Worm (Caenorhabditis elegans) whole organism, L2 larva: ENCODE measurements around the gene C49F8.3.

Experiments used
- C34F6.9 ChIP-seq: fragments of 150-350 bp; optimal IDR thresholded peaks from 2 replicates; lab custom pipeline; 2014; ENCODE audit warnings: missing biosample characterization, missing genetic modification characterization
- F13H6.1 ChIP-seq: sonication (generic microtip); optimal IDR thresholded peaks from 2 replicates; lab custom pipeline; 2016; ENCODE audit warnings: missing genetic modification characterization, missing compliant biosample characterization
- R02D3.7 ChIP-seq: fragments of 150-350 bp; optimal IDR thresholded peaks from 2 replicates; lab custom pipeline; 2014; ENCODE audit warnings: missing biosample characterization, missing genetic modification characterization
- alr-1 ChIP-seq: fragments of 150-350 bp; optimal IDR thresholded peaks from 2 replicates; lab custom pipeline; 2014; ENCODE audit warnings: missing biosample characterization, missing genetic modification characterization
- aly-2 ChIP-seq: fragments of 150-350 bp; optimal IDR thresholded peaks from 2 replicates; lab custom pipeline; 2014; ENCODE audit warnings: missing biosample characterization, missing genetic modification characterization
- ama-1 ChIP-seq: fragments of 150-350 bp; optimal IDR thresholded peaks from 2 replicates; lab custom pipeline; 2018; ENCODE audit warnings: inconsistent platforms
- blmp-1 ChIP-seq: sonication (generic microtip); optimal IDR thresholded peaks from 2 replicates; lab custom pipeline; 2017; ENCODE audit warnings: missing genetic modification characterization, mild to moderate bottlenecking, missing compliant biosample characterization, antibody characterized with exemption, moderate library complexity; ENCODE audit not compliant: insufficient read depth
- ceh-16 ChIP-seq: fragments of 150-350 bp; optimal IDR thresholded peaks from 2 replicates; lab custom pipeline; 2014; ENCODE audit warnings: missing biosample characterization, missing genetic modification characterization
- crh-2 ChIP-seq: sonication (generic microtip); optimal IDR thresholded peaks from 2 replicates; lab custom pipeline; 2017; ENCODE audit warnings: missing biosample characterization, missing genetic modification characterization
- dmd-4 ChIP-seq: sonication (generic microtip); optimal IDR thresholded peaks from 2 replicates; lab custom pipeline; 2017; ENCODE audit warnings: missing biosample characterization, missing genetic modification characterization
- elt-1 ChIP-seq: fragments of 150-350 bp; optimal IDR thresholded peaks from 2 replicates; lab custom pipeline; 2014; ENCODE audit warnings: missing biosample characterization, missing genetic modification characterization
- elt-3 ChIP-seq: sonication (generic microtip); optimal IDR thresholded peaks from 2 replicates; lab custom pipeline; 2017; ENCODE audit warnings: missing biosample characterization, missing genetic modification characterization
- fos-1 ChIP-seq: fragments of 150-350 bp; optimal IDR thresholded peaks from 2 replicates; lab custom pipeline; 2014; ENCODE audit warnings: missing biosample characterization, missing genetic modification characterization
- gmeb-1 ChIP-seq: fragments of 150-350 bp; optimal IDR thresholded peaks from 2 replicates; lab custom pipeline; 2014; ENCODE audit warnings: missing biosample characterization, missing genetic modification characterization
- lin-11 ChIP-seq: fragments of 150-350 bp; sonication (generic microtip); optimal IDR thresholded peaks from 2 replicates; lab custom pipeline; 2014; ENCODE audit warnings: missing biosample characterization, missing genetic modification characterization, inconsistent platforms, mixed read lengths
- lin-39 ChIP-seq: fragments of 150-350 bp; optimal IDR thresholded peaks from 2 replicates; lab custom pipeline; 2014; ENCODE audit warnings: missing biosample characterization, missing genetic modification reagents, missing genetic modification characterization
- lsy-2 ChIP-seq, 2 experiments: fragments of 150-350 bp in 1 of 2; sonication (generic microtip) in 1 of 2; optimal IDR thresholded peaks; 2 replicates each; lab custom pipeline; 2014 to 2017; ENCODE audit warnings: missing biosample characterization in 2 of 2, missing genetic modification characterization in 2 of 2
- mab-5 ChIP-seq: fragments of 150-350 bp; optimal IDR thresholded peaks from 2 replicates; lab custom pipeline; 2014; ENCODE audit warnings: missing biosample characterization, missing genetic modification characterization
- mbf-1 ChIP-seq: sonication (generic microtip); optimal IDR thresholded peaks from 2 replicates; lab custom pipeline; 2017; ENCODE audit warnings: missing biosample characterization, missing genetic modification characterization
- mdl-1 ChIP-seq, 2 experiments: fragments of 150-350 bp in 1 of 2; sonication (generic microtip) in 1 of 2; optimal IDR thresholded peaks; 2 replicates each; lab custom pipeline; 2017; ENCODE audit warnings: missing biosample characterization in 2 of 2, missing genetic modification characterization in 2 of 2
- nhr-10 ChIP-seq: sonication (generic microtip); optimal IDR thresholded peaks from 2 replicates; lab custom pipeline; 2017; ENCODE audit warnings: missing biosample characterization, missing genetic modification characterization
- nhr-12 ChIP-seq: fragments of 150-350 bp; optimal IDR thresholded peaks from 2 replicates; lab custom pipeline; 2014; ENCODE audit warnings: missing biosample characterization, missing genetic modification characterization
- nhr-129 ChIP-seq: fragments of 150-350 bp; optimal IDR thresholded peaks from 2 replicates; lab custom pipeline; 2014; ENCODE audit warnings: missing biosample characterization, missing genetic modification characterization
- nhr-21 ChIP-seq: fragments of 150-350 bp; optimal IDR thresholded peaks from 2 replicates; lab custom pipeline; 2014; ENCODE audit warnings: missing biosample characterization, missing genetic modification characterization
- nhr-237 ChIP-seq: fragments of 150-350 bp; optimal IDR thresholded peaks from 2 replicates; lab custom pipeline; 2014; ENCODE audit warnings: missing biosample characterization, missing genetic modification characterization
- nhr-6 ChIP-seq: fragments of 150-350 bp; optimal IDR thresholded peaks from 2 replicates; lab custom pipeline; 2014; ENCODE audit warnings: missing biosample characterization, missing genetic modification characterization
- sem-4 ChIP-seq: fragments of 150-350 bp; optimal IDR thresholded peaks from 2 replicates; lab custom pipeline; 2014; ENCODE audit warnings: missing biosample characterization, missing genetic modification reagents, missing genetic modification characterization
- skn-1 ChIP-seq: sonication (generic microtip); optimal IDR thresholded peaks from 2 replicates; lab custom pipeline; 2017; ENCODE audit warnings: missing biosample characterization, missing genetic modification characterization
- sma-3 ChIP-seq: sonication (generic microtip); optimal IDR thresholded peaks from 2 replicates; lab custom pipeline; 2016; ENCODE audit warnings: missing genetic modification reagents, missing genetic modification characterization, missing compliant biosample characterization
- sma-9 ChIP-seq, 2 experiments: fragments of 150-350 bp in 1 of 2; sonication (generic microtip) in 1 of 2; optimal IDR thresholded peaks; 2 replicates each; lab custom pipeline; 2014 to 2016; ENCODE audit warnings: missing genetic modification characterization in 2 of 2, mild to moderate bottlenecking in 1 of 2, missing biosample characterization in 1 of 2, missing compliant biosample characterization in 1 of 2, missing genetic modification reagents in 1 of 2, moderate library complexity in 1 of 2
- snpc-4 ChIP-seq: fragments of 150-350 bp; optimal IDR thresholded peaks from 2 replicates; lab custom pipeline; 2014; ENCODE audit warnings: missing biosample characterization, missing genetic modification characterization
- unc-55 ChIP-seq: fragments of 150-350 bp; sonication (generic microtip); optimal IDR thresholded peaks from 3 replicates; lab custom pipeline; 2014; ENCODE audit warnings: missing biosample characterization, missing genetic modification reagents, missing genetic modification characterization
- ztf-11 ChIP-seq: sonication (generic microtip); optimal IDR thresholded peaks from 2 replicates; lab custom pipeline; 2017; ENCODE audit warnings: missing biosample characterization, missing genetic modification characterization
- ztf-4 ChIP-seq: fragments of 150-350 bp; optimal IDR thresholded peaks from 2 replicates; lab custom pipeline; 2014; ENCODE audit warnings: missing biosample characterization, missing genetic modification characterization

Gene C49F8.3

DNA sequence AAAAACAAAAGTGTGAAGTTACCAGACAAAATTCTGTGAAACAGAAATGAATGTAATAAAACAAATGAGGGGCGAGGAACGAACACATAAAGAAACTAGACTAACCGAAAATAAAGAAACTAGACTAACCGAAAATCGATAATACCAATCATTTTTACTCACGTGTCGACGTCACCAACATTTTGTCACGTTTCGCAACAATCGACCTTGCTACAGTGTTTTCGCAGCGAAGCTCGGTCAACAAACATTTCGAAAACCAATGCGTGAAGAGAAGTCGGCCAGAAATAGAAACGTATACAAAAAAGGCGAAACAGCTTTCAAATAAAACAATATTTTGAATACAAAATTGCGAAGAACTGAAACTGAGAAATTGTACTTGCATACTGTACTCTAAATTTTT lies 20.4 kb downstream of the C49F8.3 start:
- TF ChIP-seq nhr-12 (no peak), skn-1 (tag; lab: Kevin White, UChicago) (no peak), ztf-11 (tag; lab: Kevin White, UChicago) (no peak), F13H6.1 (tag; lab: Kevin White, UChicago) (no peak), nhr-129 (peak; percentile 66), crh-2 (peak; percentile 27), sma-9 (GFP tag; optimal IDR thresholded peaks at IDR 0.05; lab: Kevin White, UChicago) (peak; percentile 34), sma-9 (tag; optimal IDR thresholded peaks at IDR 0.05; lab: Kevin White, UChicago) (no peak)

DNA sequence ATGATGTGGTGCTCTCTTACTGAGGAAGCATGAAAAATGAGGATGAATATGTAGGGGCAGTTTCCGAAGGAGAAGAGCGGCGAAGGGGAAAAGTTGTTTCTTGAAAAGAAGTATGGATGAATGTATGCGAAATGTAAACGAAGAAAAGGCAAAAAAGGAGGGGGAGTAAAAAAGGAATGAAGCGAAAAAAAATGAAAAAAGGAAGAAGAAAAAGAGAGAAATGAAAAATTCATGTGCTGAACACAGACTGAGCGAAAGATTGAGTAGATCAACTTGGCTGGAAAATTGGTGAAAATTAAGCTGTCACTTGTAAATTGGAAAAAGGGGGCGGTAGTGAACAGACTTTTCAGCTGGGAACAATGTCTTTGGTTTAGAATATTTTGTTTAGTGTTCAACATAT lies 22.4 kb downstream of the C49F8.3 start, which contains the start of gene C49F8.1:
Gene C49F8.1 (minus strand): TSS at position 101 of the 400 bp plus-strand sequence.
- peak; percentile 44 for TF ChIP-seq unc-55 (GFP tag; lab: Kevin White, UChicago)
- no peak for TF ChIP-seq lin-39 (tag; lab: Kevin White, UChicago)
- TF ChIP-seq C34F6.9 (tag; lab: Kevin White, UChicago) = no peak
- TF ChIP-seq ceh-16 (tag; lab: Kevin White, UChicago) = no peak

DNA sequence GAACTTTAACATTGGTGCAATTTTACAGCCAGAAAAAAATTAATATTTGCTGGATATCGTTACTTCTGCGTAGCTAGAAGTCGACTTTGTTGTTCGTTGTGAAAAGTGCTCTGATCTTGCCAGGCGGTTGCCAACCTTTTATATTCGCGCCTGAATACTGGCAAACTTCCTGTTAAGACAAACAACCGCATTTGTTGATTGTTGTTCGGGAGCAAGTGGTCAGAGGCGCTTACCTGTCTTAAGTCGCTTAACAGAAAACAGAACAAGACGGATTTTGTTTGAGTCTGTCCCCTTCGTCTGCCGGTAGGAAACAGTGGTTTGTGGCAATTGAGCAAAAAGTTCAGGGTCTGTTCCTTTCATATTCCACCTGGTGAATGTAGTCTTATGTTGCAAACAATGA lies 24.9 kb downstream of the C49F8.3 start, which contains the start of gene C49F8.15:
Gene C49F8.15 (minus strand): TSS at position 101 of the 400 bp plus-strand sequence.
- TF ChIP-seq snpc-4 (tag; lab: Kevin White, UChicago) = no peak
- TF ChIP-seq elt-3 (tag; lab: Kevin White, UChicago) = no peak
- TF ChIP-seq mab-5 (tag; lab: Kevin White, UChicago) = no peak
- TF ChIP-seq R02D3.7 (tag; lab: Kevin White, UChicago) = no peak
- TF ChIP-seq mdl-1 (tag; optimal IDR thresholded peaks at IDR 0.05; lab: Kevin White, UChicago) = no peak
- TF ChIP-seq nhr-6 = no peak
- TF ChIP-seq mbf-1 (tag; lab: Kevin White, UChicago) = no peak
- TF ChIP-seq nhr-21 (tag; lab: Kevin White, UChicago) = no peak
- TF ChIP-seq sem-4 (tag; lab: Kevin White, UChicago) = no peak
- no peak for TF ChIP-seq gmeb-1 (tag; lab: Kevin White, UChicago)
- TF ChIP-seq sma-9 (GFP tag; optimal IDR thresholded peaks at IDR 0.05; lab: Kevin White, UChicago) = no peak
- TF ChIP-seq sma-9 (tag; optimal IDR thresholded peaks at IDR 0.05; lab: Kevin White, UChicago) = no peak
- TF ChIP-seq ama-1 = no peak
- no peak for TF ChIP-seq crh-2
- no peak for TF ChIP-seq alr-1
- TF ChIP-seq ztf-4 (tag; lab: Kevin White, UChicago) = no peak
- no peak for TF ChIP-seq lin-39 (tag; lab: Kevin White, UChicago)
- no peak for TF ChIP-seq C34F6.9 (tag; lab: Kevin White, UChicago)
- no peak for TF ChIP-seq nhr-12
- no peak for TF ChIP-seq ztf-11 (tag; lab: Kevin White, UChicago)
- TF ChIP-seq, all 48 proteins: peak for 0

DNA sequence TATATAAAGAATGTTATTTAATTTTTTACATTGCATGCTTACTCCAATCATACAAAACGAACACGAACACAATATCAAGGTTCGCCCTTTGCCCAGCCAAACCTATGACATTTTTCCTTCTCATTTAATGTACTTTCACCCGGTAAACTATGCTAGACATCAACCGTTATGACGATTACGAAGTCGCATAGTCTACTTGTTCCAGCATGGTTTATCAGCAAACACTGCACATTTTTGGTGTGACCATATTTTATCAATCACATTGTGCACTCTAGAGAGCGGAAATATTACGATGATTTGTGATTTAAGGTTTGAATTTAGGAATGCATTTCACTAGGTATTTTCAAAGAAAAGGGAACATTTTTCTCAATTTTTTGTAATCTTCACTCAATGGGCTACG lies 26.7 kb downstream of the C49F8.3 start:
- peak; percentile 96 for TF ChIP-seq sma-9 (GFP tag; optimal IDR thresholded peaks at IDR 0.05; lab: Kevin White, UChicago)
- TF ChIP-seq sma-9 (tag; optimal IDR thresholded peaks at IDR 0.05; lab: Kevin White, UChicago) = no peak
- no peak for TF ChIP-seq aly-2 (tag; lab: Kevin White, UChicago)
- no peak for TF ChIP-seq nhr-237 (tag; lab: Kevin White, UChicago)
- TF ChIP-seq sma-3 (GFP tag; lab: Kevin White, UChicago) = peak; percentile 38
- no peak for TF ChIP-seq blmp-1
- no peak for TF ChIP-seq alr-1
- no peak for TF ChIP-seq ama-1
- TF ChIP-seq lsy-2 (tag; optimal IDR thresholded peaks at IDR 0.05; lab: Kevin White, UChicago) = no peak
- peak; percentile 54 for TF ChIP-seq crh-2
- no peak for TF ChIP-seq skn-1 (tag; lab: Kevin White, UChicago)
- TF ChIP-seq nhr-10 (tag; lab: Kevin White, UChicago) = no peak
- TF ChIP-seq ztf-11 (tag; lab: Kevin White, UChicago) = no peak
- TF ChIP-seq nhr-21 (tag; lab: Kevin White, UChicago) = no peak
- TF ChIP-seq fos-1 (tag; lab: Kevin White, UChicago) = peak; percentile 82
- TF ChIP-seq nhr-6 = no peak
- no peak for TF ChIP-seq mbf-1 (tag; lab: Kevin White, UChicago)
- TF ChIP-seq elt-1 (tag; lab: Kevin White, UChicago) = no peak
- TF ChIP-seq nhr-129 = peak; percentile 29
- TF ChIP-seq F13H6.1 (tag; lab: Kevin White, UChicago) = peak; percentile 33
- TF ChIP-seq ztf-4 (tag; lab: Kevin White, UChicago) = no peak
- TF ChIP-seq dmd-4 = no peak
- TF ChIP-seq sem-4 (tag; lab: Kevin White, UChicago) = no peak
- TF ChIP-seq gmeb-1 (tag; lab: Kevin White, UChicago) = no peak
- TF ChIP-seq lin-11 = no peak
